Fruit fly (Drosophila melanogaster): Measurements from ENCODE around the gene fid.

DNA sequence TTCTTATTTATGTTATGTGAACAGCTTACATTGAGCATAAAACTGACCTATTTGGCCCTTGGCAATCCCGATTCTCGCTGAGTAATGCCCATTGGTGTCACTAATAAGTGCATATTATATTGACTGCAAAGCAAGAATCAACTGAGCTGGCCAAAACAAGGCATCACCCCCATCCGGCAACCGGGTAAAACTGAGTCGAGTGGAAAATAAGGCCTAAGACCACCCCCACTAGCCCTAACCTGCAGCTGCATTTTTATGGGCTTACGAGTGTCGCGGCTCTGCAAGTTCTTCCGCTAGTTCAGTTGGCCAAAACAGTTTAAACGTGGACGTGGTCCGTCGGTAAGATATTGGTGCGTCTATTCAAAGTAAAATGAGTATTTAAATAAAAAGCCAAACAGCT is 8.2 kb upstream of the fid start, which contains the start of gene boss:
- TF ChIP-seq tai (GFP tag; optimal IDR thresholded peaks at IDR 0.05), result no peak
- no peak for TF ChIP-seq psq (GFP tag; optimal IDR thresholded peaks at IDR 0.05)
- no peak for TF ChIP-seq lola (GFP tag; optimal IDR thresholded peaks at IDR 0.05)
- TF ChIP-seq dmrt93B (GFP tag; optimal IDR thresholded peaks at IDR 0.05), result no peak
- TF ChIP-seq br (GFP tag; optimal IDR thresholded peaks at IDR 0.05), result no peak

All from whole organism, wandering third instar larva.